Fruit fly (Drosophila melanogaster): ENCODE data around the gene mfrn.

mfrn gene

DNA sequence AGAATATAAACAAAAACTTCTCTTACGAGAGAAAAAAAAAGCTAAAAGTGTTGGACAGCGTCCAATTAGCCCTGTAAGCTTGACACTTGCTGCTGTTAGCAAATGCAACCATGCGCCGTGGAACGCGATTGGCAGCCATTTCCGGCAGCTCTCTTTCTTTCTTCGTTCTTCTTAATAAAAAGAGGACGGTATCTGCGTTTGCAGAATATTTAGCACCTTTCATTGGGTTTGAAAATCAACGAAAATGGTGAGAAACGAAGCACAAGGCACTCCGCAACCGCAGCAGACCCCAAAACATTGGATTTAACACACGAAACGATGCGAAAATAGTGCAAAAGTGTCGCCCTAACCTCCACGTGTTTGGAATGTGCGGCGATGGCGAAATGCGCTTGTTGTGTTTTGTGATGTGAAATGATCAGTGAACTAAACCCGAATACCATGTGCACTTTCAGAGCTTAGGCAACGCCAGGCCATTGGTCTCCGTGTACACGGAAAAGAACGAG lies 25.1 kb downstream of the mfrn start, which contains the start of gene RpL4 (continued):
- peak; percentile 68 for TF ChIP-seq CG3065 (GFP tag; optimal IDR thresholded peaks at IDR 0.05)
- TF ChIP-seq C15 (GFP tag; IDR thresholded peaks at IDR 0.05): peak; percentile 72; the same call in 1 of the 3 replicates
- TF ChIP-seq vnd (GFP tag; IDR thresholded peaks at IDR 0.05; ENCODE audit: partially characterized antibody): no peak
- peak; percentile 37 for TF ChIP-seq BEAF-32 (GFP tag; optimal IDR thresholded peaks at IDR 0.05)
- TF ChIP-seq CG11723 (GFP tag; optimal IDR thresholded peaks at IDR 0.05): peak; percentile 79
- TF ChIP-seq pnt (GFP tag; optimal IDR thresholded peaks at IDR 0.05): peak; percentile 24
- no peak for TF ChIP-seq CG17829 (tag; optimal IDR thresholded peaks at IDR 0.05)
- TF ChIP-seq CG6683 (GFP tag; optimal IDR thresholded peaks at IDR 0.05): peak; percentile 69
- peak; percentile 67; the same call in 1 of the 2 replicates for TF ChIP-seq sim (GFP tag; IDR thresholded peaks at IDR 0.05)
- TF ChIP-seq croc (GFP tag; conservative IDR thresholded peaks at IDR 0.05): no peak
- TF ChIP-seq pfk (GFP tag; optimal IDR thresholded peaks at IDR 0.05): peak; percentile 83
- no peak for TF ChIP-seq CG14860 (GFP tag; IDR thresholded peaks at IDR 0.05; ENCODE audit: partially characterized antibody)
- no peak for TF ChIP-seq ssp (GFP tag; IDR thresholded peaks at IDR 0.05)
- TF ChIP-seq CG1024 (GFP tag; IDR thresholded peaks at IDR 0.05): peak; percentile 83
- TF ChIP-seq YL-1 (GFP tag; optimal IDR thresholded peaks at IDR 0.05): peak; percentile 98
- peak; percentile 97 for TF ChIP-seq sens (GFP tag)
- TF ChIP-seq CG13287 (GFP tag; IDR thresholded peaks at IDR 0.05; ENCODE audit: partially characterized antibody): no peak; the same call in 1 of the 2 replicates
- TF ChIP-seq bab2 (GFP tag; optimal IDR thresholded peaks at IDR 0.05): peak; percentile 37
- TF ChIP-seq org-1 (GFP tag; optimal IDR thresholded peaks at IDR 0.05): peak; percentile 71
- TF ChIP-seq CG9797 (GFP tag; optimal IDR thresholded peaks at IDR 0.05): peak; percentile 27
- TF ChIP-seq CG8281 (tag; optimal IDR thresholded peaks at IDR 0.05): peak; percentile 62
- peak; percentile 44 for TF ChIP-seq zfh2 (GFP tag; optimal IDR thresholded peaks at IDR 0.05)
- peak; percentile 56 for TF ChIP-seq CG7786 (GFP tag; optimal IDR thresholded peaks at IDR 0.05)
- TF ChIP-seq CG31441 (GFP tag; IDR thresholded peaks at IDR 0.05): peak; percentile 82
- peak; percentile 98 for TF ChIP-seq CG33213 (GFP tag; optimal IDR thresholded peaks at IDR 0.05)
- no peak for TF ChIP-seq gt (GFP tag; IDR thresholded peaks at IDR 0.05)
- peak; percentile 89 for TF ChIP-seq sr (GFP tag; IDR thresholded peaks at IDR 0.05)
- TF ChIP-seq vfl (GFP tag; optimal IDR thresholded peaks at IDR 0.05): no peak
- TF ChIP-seq CG17912 (GFP tag; optimal IDR thresholded peaks at IDR 0.05): peak; percentile 96
- TF ChIP-seq CG17568 (GFP tag; optimal IDR thresholded peaks at IDR 0.05): peak; percentile 90
- TF ChIP-seq CG12391 (tag; optimal IDR thresholded peaks at IDR 0.05): peak; percentile 86
- TF ChIP-seq Xrp1 (GFP tag; IDR thresholded peaks at IDR 0.05): no peak; the same call in 1 of the 2 replicates
- peak; percentile 70 for TF ChIP-seq E2f1 (GFP tag; IDR thresholded peaks at IDR 0.05)
- TF ChIP-seq dmrt11E (tag; optimal IDR thresholded peaks at IDR 0.05): peak; percentile 79
- TF ChIP-seq CG7987 (GFP tag; optimal IDR thresholded peaks at IDR 0.05): peak; percentile 95
- TF ChIP-seq lbe (GFP tag; optimal IDR thresholded peaks at IDR 0.05): peak; percentile 51
- no peak for TF ChIP-seq Doc3 (GFP tag; IDR thresholded peaks at IDR 0.05; ENCODE audit: partially characterized antibody)
- peak; percentile 86 for TF ChIP-seq CG7271 (tag; optimal IDR thresholded peaks at IDR 0.05)
- TF ChIP-seq CG32772 (GFP tag; IDR thresholded peaks at IDR 0.05): peak; percentile 42; the same call in 1 of the 2 replicates
- no peak for TF ChIP-seq corto (GFP tag; optimal IDR thresholded peaks at IDR 0.05)
- TF ChIP-seq Six4 (GFP tag; optimal IDR thresholded peaks at IDR 0.05): peak; percentile 58
- peak; percentile 77 for TF ChIP-seq CHES-1-like (GFP tag; optimal IDR thresholded peaks at IDR 0.05)
- TF ChIP-seq Bgb (GFP tag; IDR thresholded peaks at IDR 0.05; ENCODE audit: partially characterized antibody): peak; percentile 43
- peak; percentile 81 for TF ChIP-seq fd64A (GFP tag; optimal IDR thresholded peaks at IDR 0.05)
- peak; percentile 12 for TF ChIP-seq trem (tag; optimal IDR thresholded peaks at IDR 0.05)
- TF ChIP-seq Lim3 (GFP tag; IDR thresholded peaks at IDR 0.05): no peak
- TF ChIP-seq insv (GFP tag; optimal IDR thresholded peaks at IDR 0.05): peak in 1 of 2 experiments; percentile 81
- 0 out of 2 replicates have a peak, but pooled peaks have one; percentile 54 for TF ChIP-seq CG32767 (GFP tag; IDR thresholded peaks at IDR 0.05)
- peak; percentile 53 for TF ChIP-seq cas (GFP tag; IDR thresholded peaks at IDR 0.05)
- peak; percentile 61 for TF ChIP-seq al (GFP tag; IDR thresholded peaks at IDR 0.05)

All from whole organism, embryonic.